Worm (Caenorhabditis elegans) whole organism, L4/young adult: ENCODE data around the gene F41B4.2.

Source experiments
- W03F9.2 ChIP-seq: fragments of 150-350 bp; optimal IDR thresholded peaks from 2 replicates; lab custom pipeline; 2014; ENCODE audit warnings: missing biosample characterization, missing genetic modification characterization
- him-1 ChIP-seq: sonication (generic microtip); optimal IDR thresholded peaks from 2 replicates; lab custom pipeline; 2016; ENCODE audit warnings: missing genotype, missing genetic modification reagents, missing genetic modification characterization, missing compliant biosample characterization

- TF ChIP-seq him-1 = no peak
- TF ChIP-seq W03F9.2 (tag; lab: Kevin White, UChicago) = no peak
Observed at ce11 chrX:6866900-6867299, 31.8 kb upstream of the F41B4.2 start.
